Worm (Caenorhabditis elegans) whole organism, mixed stage, embryonic: Measurements from ENCODE around the gene lap-2.

Experiments used
- M03D4.4 ChIP-seq: sonication (generic microtip); optimal IDR thresholded peaks from 2 replicates; lab custom pipeline; 2017; ENCODE audit warnings: mild to moderate bottlenecking, missing genetic modification characterization, missing compliant biosample characterization
- bed-3 ChIP-seq: fragments of 200-800 bp; sonication (Bioruptor generic); optimal IDR thresholded peaks from 3 replicates; lab custom pipeline; 2018; ENCODE audit warnings: mild to moderate bottlenecking, missing genetic modification characterization, moderate library complexity, missing compliant biosample characterization
- blmp-1 ChIP-seq: fragments of 150-350 bp; optimal IDR thresholded peaks from 2 replicates; lab custom pipeline; 2014; ENCODE audit warnings: missing biosample characterization, missing genetic modification characterization
- ceh-39 ChIP-seq: fragments of 150-350 bp; optimal IDR thresholded peaks from 2 replicates; lab custom pipeline; 2014; ENCODE audit warnings: missing biosample characterization, missing genetic modification characterization
- ceh-43 ChIP-seq: fragments of 200-800 bp; sonication (Bioruptor generic); optimal IDR thresholded peaks from 2 replicates; lab custom pipeline; 2018; ENCODE audit warnings: mild to moderate bottlenecking, missing genetic modification characterization, moderate library complexity, missing compliant biosample characterization
- ceh-83 ChIP-seq: fragments of 200-800 bp; sonication (Bioruptor generic); optimal IDR thresholded peaks from 2 replicates; lab custom pipeline; 2018; ENCODE audit warnings: mild to moderate bottlenecking, missing genetic modification characterization, missing compliant biosample characterization
- ces-1 ChIP-seq: fragments of 150-350 bp; optimal IDR thresholded peaks from 2 replicates; lab custom pipeline; 2014; ENCODE audit warnings: missing biosample characterization, missing genetic modification reagents, missing genetic modification characterization
- drap-1 ChIP-seq: fragments of 200-800 bp; sonication (Bioruptor generic); optimal IDR thresholded peaks from 3 replicates; lab custom pipeline; 2018; ENCODE audit warnings: mild to moderate bottlenecking, missing genetic modification characterization, missing compliant biosample characterization
- elt-3 ChIP-seq: fragments of 150-350 bp; optimal IDR thresholded peaks from 2 replicates; lab custom pipeline; 2014; ENCODE audit warnings: missing biosample characterization, missing genetic modification characterization
- flh-1 ChIP-seq: fragments of 200-800 bp; sonication (Bioruptor generic); optimal IDR thresholded peaks from 2 replicates; lab custom pipeline; 2018; ENCODE audit warnings: mild to moderate bottlenecking, missing genetic modification characterization, moderate library complexity, missing compliant biosample characterization
- ham-2 ChIP-seq: fragments of 200-800 bp; sonication (Bioruptor generic); optimal IDR thresholded peaks from 2 replicates; lab custom pipeline; 2018; ENCODE audit warnings: mild to moderate bottlenecking, missing genetic modification characterization, missing compliant biosample characterization
- hlh-1 ChIP-seq: fragments of 150-350 bp; optimal IDR thresholded peaks from 2 replicates; lab custom pipeline; 2014; ENCODE audit warnings: missing biosample characterization, missing genetic modification reagents, missing genetic modification characterization
- lin-32 ChIP-seq: fragments of 200-800 bp; sonication (Bioruptor generic); optimal IDR thresholded peaks from 2 replicates; lab custom pipeline; 2018; ENCODE audit warnings: mild to moderate bottlenecking, missing genetic modification characterization, missing compliant biosample characterization
- lsy-2 ChIP-seq: fragments of 150-350 bp; optimal IDR thresholded peaks from 2 replicates; lab custom pipeline; 2014; ENCODE audit warnings: missing biosample characterization, missing genetic modification characterization
- mab-5 ChIP-seq: fragments of 150-350 bp; optimal IDR thresholded peaks from 2 replicates; lab custom pipeline; 2014; ENCODE audit warnings: missing biosample characterization, missing genetic modification characterization
- mep-1 ChIP-seq: fragments of 150-350 bp; optimal IDR thresholded peaks from 2 replicates; lab custom pipeline; 2017; ENCODE audit warnings: missing biosample characterization, missing genetic modification reagents, missing genetic modification characterization, inconsistent platforms
- nhr-12 ChIP-seq: fragments of 150-350 bp; optimal IDR thresholded peaks from 2 replicates; lab custom pipeline; 2014; ENCODE audit warnings: missing biosample characterization, missing genetic modification characterization
- nhr-2 ChIP-seq: fragments of 150-350 bp; optimal IDR thresholded peaks from 2 replicates; lab custom pipeline; 2014; ENCODE audit warnings: missing biosample characterization, missing genetic modification characterization
- nhr-237 ChIP-seq: fragments of 150-350 bp; optimal IDR thresholded peaks from 2 replicates; lab custom pipeline; 2014; ENCODE audit warnings: missing biosample characterization, missing genetic modification characterization
- nhr-28 ChIP-seq: fragments of 150-350 bp; optimal IDR thresholded peaks from 2 replicates; lab custom pipeline; 2014; ENCODE audit warnings: missing biosample characterization, missing genetic modification characterization
- nhr-76 ChIP-seq: sonication (generic microtip); optimal IDR thresholded peaks from 2 replicates; lab custom pipeline; 2017; ENCODE audit warnings: missing biosample characterization, missing genetic modification characterization
- pha-4 ChIP-seq: fragments of 150-350 bp; optimal IDR thresholded peaks from 2 replicates; lab custom pipeline; 2018; ENCODE audit warnings: missing biosample characterization, missing genetic modification reagents, missing genetic modification characterization
- sem-2 ChIP-seq: fragments of 200-800 bp; sonication (Bioruptor generic); optimal IDR thresholded peaks from 2 replicates; lab custom pipeline; 2018; ENCODE audit warnings: mild to moderate bottlenecking, missing genetic modification characterization, missing compliant biosample characterization
- snpc-4 ChIP-seq: fragments of 150-350 bp; optimal IDR thresholded peaks from 2 replicates; lab custom pipeline; 2014; ENCODE audit warnings: missing biosample characterization, missing genetic modification characterization
- sptf-1 ChIP-seq: sonication (generic microtip); optimal IDR thresholded peaks from 2 replicates; lab custom pipeline; 2017; ENCODE audit warnings: mild to moderate bottlenecking, missing genetic modification characterization, moderate library complexity, missing compliant biosample characterization
- tbx-8 ChIP-seq: fragments of 200-800 bp; sonication (Bioruptor generic); optimal IDR thresholded peaks from 2 replicates; lab custom pipeline; 2018; ENCODE audit warnings: mild to moderate bottlenecking, missing genetic modification characterization, moderate library complexity, missing compliant biosample characterization
- unc-120 ChIP-seq: sonication (generic microtip); optimal IDR thresholded peaks from 2 replicates; lab custom pipeline; 2017; ENCODE audit warnings: missing genetic modification characterization, missing compliant biosample characterization; ENCODE audit not compliant: poor library complexity, severe bottlenecking
- unc-62 ChIP-seq: fragments of 150-350 bp; optimal IDR thresholded peaks from 2 replicates; lab custom pipeline; 2014; ENCODE audit warnings: missing biosample characterization, missing genetic modification reagents, missing genetic modification characterization
- zip-8 ChIP-seq: fragments of 150-350 bp; optimal IDR thresholded peaks from 2 replicates; lab custom pipeline; 2014; ENCODE audit warnings: missing biosample characterization, missing genetic modification characterization
- ztf-11 ChIP-seq: fragments of 150-350 bp; optimal IDR thresholded peaks from 2 replicates; lab custom pipeline; 2014; ENCODE audit warnings: missing biosample characterization, missing genetic modification characterization

lap-2 gene

DNA sequence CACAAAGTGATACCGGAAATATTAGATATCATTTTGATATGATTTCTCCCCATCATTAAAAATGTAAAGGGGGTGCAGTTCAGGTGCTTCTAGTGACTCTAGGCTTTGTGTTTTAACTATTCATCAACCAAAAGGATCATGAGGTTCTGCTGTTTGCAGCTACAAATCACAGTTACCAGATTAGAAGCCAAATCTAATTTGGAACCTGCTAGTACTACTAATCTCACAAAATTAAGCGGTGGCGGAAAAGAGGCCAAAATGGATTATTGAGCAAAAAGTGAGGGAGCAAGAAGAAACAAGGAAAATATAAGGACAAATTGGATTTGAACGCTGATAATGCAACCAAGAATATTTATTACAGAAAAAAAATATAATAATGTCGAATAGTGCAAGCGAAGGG, 30.6 kb downstream of the lap-2 start:
- TF ChIP-seq ceh-83 (GFP tag; lab: Kevin White, UChicago): no peak
- TF ChIP-seq ces-1 (GFP tag; lab: Kevin White, UChicago): peak; percentile 54

- no peak for TF ChIP-seq lin-32 (GFP tag; lab: Kevin White, UChicago)
- TF ChIP-seq nhr-28 (tag; lab: Kevin White, UChicago): no peak
- no peak for TF ChIP-seq nhr-2
- no peak for TF ChIP-seq mep-1 (tag; lab: Kevin White, UChicago)
- no peak for TF ChIP-seq M03D4.4 (tag; lab: Kevin White, UChicago)
- TF ChIP-seq ces-1 (GFP tag; lab: Kevin White, UChicago): no peak
- TF ChIP-seq ztf-11 (tag; lab: Kevin White, UChicago): no peak
- no peak for TF ChIP-seq mab-5 (tag; lab: Kevin White, UChicago)
- TF ChIP-seq unc-62 (GFP tag; lab: Kevin White, UChicago): no peak
- TF ChIP-seq ceh-39 (tag; lab: Kevin White, UChicago): no peak
- TF ChIP-seq bed-3 (GFP tag; lab: Kevin White, UChicago): no peak
- TF ChIP-seq ham-2 (GFP tag; lab: Kevin White, UChicago): no peak
- no peak for TF ChIP-seq unc-120
- TF ChIP-seq tbx-8 (GFP tag; lab: Kevin White, UChicago): no peak
These were observed 31.9 kb downstream of the lap-2 start for ce11 chrV:13075432-13075831.

ce11 chrV:13081197-13081747, 37.8 kb downstream of the lap-2 start:
- peak; percentile 8 for TF ChIP-seq unc-62 (GFP tag; lab: Kevin White, UChicago)
- TF ChIP-seq nhr-12: no peak
- TF ChIP-seq blmp-1 (tag; lab: Kevin White, UChicago): no peak
- TF ChIP-seq M03D4.4 (tag; lab: Kevin White, UChicago): no peak
- no peak for TF ChIP-seq flh-1 (GFP tag; lab: Kevin White, UChicago)

DNA sequence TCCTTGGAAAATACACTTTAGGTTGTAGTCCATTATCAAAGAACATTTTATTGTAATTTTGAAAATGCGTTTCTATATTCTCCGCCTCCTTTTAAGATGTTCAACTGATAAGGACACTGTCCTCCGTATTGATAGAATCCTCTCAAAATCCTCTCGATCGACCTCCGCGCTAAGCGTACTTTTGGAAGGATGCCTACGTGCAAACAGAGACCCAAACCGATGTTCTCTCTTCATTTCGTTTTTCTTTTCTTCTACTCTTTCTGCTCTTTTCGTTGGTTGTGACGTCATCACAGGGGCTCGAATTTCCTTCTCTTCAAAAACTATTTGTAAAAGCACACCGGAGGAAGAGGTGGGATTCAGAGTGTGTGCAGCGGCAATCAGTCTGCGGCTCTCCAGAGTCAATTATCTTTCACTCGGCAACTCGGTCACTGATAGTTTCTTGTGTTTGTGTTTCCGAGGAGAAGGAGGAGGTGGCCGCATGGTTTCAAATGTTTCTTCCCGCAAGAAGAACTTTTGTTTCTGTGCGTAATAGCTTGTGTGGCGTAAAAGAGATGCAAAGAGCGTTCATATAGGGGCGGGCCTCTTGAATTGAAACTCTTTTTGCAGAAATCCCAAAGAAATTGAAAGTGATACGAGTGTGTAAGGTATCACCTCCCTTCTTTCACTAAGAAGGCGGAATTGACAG, 39.1 kb downstream of the lap-2 start, which contains the start of gene C34B4.2:
Gene C34B4.2 (plus strand): TSS at position 614 of the 685 bp plus-strand sequence.
- TF ChIP-seq pha-4 (tag; lab: Kevin White, UChicago) (peak; percentile 38), ces-1 (GFP tag; lab: Kevin White, UChicago) (peak; percentile 12), nhr-237 (peak; percentile 44), blmp-1 (tag; lab: Kevin White, UChicago) (no peak), unc-120 (peak; percentile 14), nhr-76 (tag; lab: Kevin White, UChicago) (no peak), hlh-1 (tag; lab: Kevin White, UChicago) (peak; percentile 49), zip-8 (tag; lab: Kevin White, UChicago) (peak; percentile 43)
- TF ChIP-seq, all 35 proteins: peak for 6

- TF ChIP-seq sptf-1: no peak
- no peak for TF ChIP-seq unc-120
- TF ChIP-seq nhr-28 (tag; lab: Kevin White, UChicago): no peak
- TF ChIP-seq blmp-1 (tag; lab: Kevin White, UChicago): no peak
These were observed 40.5 kb downstream of the lap-2 start for ce11 chrV:13083751-13084672.

DNA sequence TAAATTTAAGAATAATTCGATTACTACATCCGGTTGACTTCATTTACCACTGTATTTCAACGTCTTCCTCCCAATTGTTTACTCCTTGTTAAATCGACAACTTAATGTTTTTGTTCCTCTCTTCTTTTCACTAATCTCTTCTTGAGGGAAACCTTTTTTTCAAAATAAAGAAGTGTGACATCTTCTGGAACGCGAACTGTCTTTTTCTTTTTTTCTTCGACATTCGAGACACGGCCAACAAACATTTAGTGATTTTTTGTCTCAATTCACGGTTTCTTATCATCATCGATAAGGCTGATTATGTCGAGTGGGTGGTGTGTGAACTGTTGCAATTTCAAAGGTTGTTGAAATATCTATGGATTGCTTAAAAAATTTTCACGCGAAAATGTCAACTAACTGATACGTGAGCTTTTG, 41.7 kb downstream of the lap-2 start:
- TF ChIP-seq sem-2 (GFP tag; lab: Kevin White, UChicago) (no peak), lsy-2 (tag; lab: Kevin White, UChicago) (no peak), drap-1 (GFP tag; lab: Kevin White, UChicago) (no peak), pha-4 (tag; lab: Kevin White, UChicago) (no peak), nhr-12 (no peak), M03D4.4 (tag; lab: Kevin White, UChicago) (no peak), ztf-11 (tag; lab: Kevin White, UChicago) (no peak), nhr-237 (no peak), snpc-4 (tag; lab: Kevin White, UChicago) (no peak), hlh-1 (tag; lab: Kevin White, UChicago) (no peak), flh-1 (GFP tag; lab: Kevin White, UChicago) (no peak), tbx-8 (GFP tag; lab: Kevin White, UChicago) (no peak), ceh-43 (GFP tag; lab: Kevin White, UChicago) (no peak), nhr-76 (tag; lab: Kevin White, UChicago) (no peak), nhr-28 (tag; lab: Kevin White, UChicago) (no peak), ceh-39 (tag; lab: Kevin White, UChicago) (no peak), elt-3 (tag; lab: Kevin White, UChicago) (no peak), mab-5 (tag; lab: Kevin White, UChicago) (no peak)
